Fruit fly (Drosophila melanogaster) whole organism, embryonic: ENCODE data around the gene Ugt36F1.
A peak's percentile ranks its signal among the peaks of the same experiment; 100 is the strongest.

Source experiments
- Atf-2 ChIP-seq: fragments of 200-800 bp; sonication (Bioruptor generic); optimal IDR thresholded peaks from 2 replicates; lab custom pipeline; 2016; ENCODE audit warnings: missing biosample characterization, missing genetic modification characterization
- B-H2 ChIP-seq: fragments of 200-800 bp; sonication (Bioruptor generic); optimal IDR thresholded peaks from 2 replicates; lab custom pipeline; 2018; ENCODE audit warnings: missing biosample characterization, mild to moderate bottlenecking, missing genetic modification characterization
- Bdp1 ChIP-seq: fragments of 200-800 bp; sonication (Bioruptor generic); optimal IDR thresholded peaks from 3 replicates; lab custom pipeline; 2016; ENCODE audit warnings: missing biosample characterization, missing genetic modification characterization
- CG10366 ChIP-seq: fragments of 200-800 bp; sonication (Bioruptor generic); IDR thresholded peaks from 2 replicates; pipeline ENCODE4 v1.3.6; 2022; ENCODE audit warnings: missing biosample characterization, missing genetic modification characterization
- CG12942 ChIP-seq: fragments of 200-800 bp; sonication (Bioruptor generic); optimal IDR thresholded peaks from 3 replicates; lab custom pipeline; 2016; ENCODE audit warnings: missing biosample characterization, missing genetic modification characterization
- CG13296 ChIP-seq: fragments of 200-800 bp; sonication (Bioruptor generic); optimal IDR thresholded peaks from 3 replicates; lab custom pipeline; 2018; ENCODE audit warnings: missing biosample characterization, mild to moderate bottlenecking, missing genetic modification characterization
- CG15011 ChIP-seq: fragments of 200-800 bp; sonication (Bioruptor generic); optimal IDR thresholded peaks from 3 replicates; lab custom pipeline; 2018; ENCODE audit warnings: missing biosample characterization, mild to moderate bottlenecking, missing genetic modification characterization
- CG16815 ChIP-seq: fragments of 200-800 bp; sonication (Bioruptor generic); optimal IDR thresholded peaks from 3 replicates; lab custom pipeline; 2017; ENCODE audit warnings: missing biosample characterization, mild to moderate bottlenecking, missing genetic modification characterization
- CG9727 ChIP-seq: fragments of 200-800 bp; sonication (Bioruptor generic); optimal IDR thresholded peaks from 3 replicates; lab custom pipeline; 2017; ENCODE audit warnings: missing biosample characterization, mild to moderate bottlenecking, missing genetic modification characterization
- Dek ChIP-seq: fragments of 200-800 bp; sonication (Bioruptor generic); optimal IDR thresholded peaks from 3 replicates; lab custom pipeline; 2019; ENCODE audit warnings: missing biosample characterization, mild to moderate bottlenecking, missing genetic modification characterization, moderate library complexity
- Elba2 ChIP-seq: fragments of 200-800 bp; sonication (Bioruptor generic); optimal IDR thresholded peaks from 3 replicates; lab custom pipeline; 2016; ENCODE audit warnings: missing biosample characterization, missing genetic modification characterization
- H2.0 ChIP-seq: fragments of 200-800 bp; sonication (Bioruptor generic); IDR thresholded peaks from 2 replicates; pipeline ENCODE4 v1.3.6; 2022; ENCODE audit warnings: missing biosample characterization, missing genetic modification characterization
- Kr ChIP-seq: fragments of 200-800 bp; sonication (Bioruptor generic); optimal IDR thresholded peaks from 2 replicates; lab custom pipeline; 2017; ENCODE audit warnings: missing biosample characterization, mild to moderate bottlenecking, missing genetic modification characterization
- Nf-YA ChIP-seq: fragments of 200-800 bp; sonication (Bioruptor generic); IDR thresholded peaks from 2 replicates; pipeline ENCODE4 v1.3.6; 2022; ENCODE audit warnings: missing biosample characterization, missing genetic modification characterization
- Opbp ChIP-seq: fragments of 200-800 bp; sonication (Bioruptor generic); IDR thresholded peaks from 3 replicates; pipeline ENCODE4 v1.3.6; 2022; ENCODE audit warnings: missing biosample characterization, missing genetic modification characterization; ENCODE audit not compliant: partially characterized antibody
- Taf1 ChIP-seq: fragments of 200-800 bp; sonication (Bioruptor generic); IDR thresholded peaks from 2 replicates; pipeline ENCODE4 v1.3.6; 2022; ENCODE audit warnings: missing biosample characterization, missing genetic modification characterization
- cwo ChIP-seq: fragments of 200-800 bp; sonication (Bioruptor generic); optimal IDR thresholded peaks from 3 replicates; lab custom pipeline; 2017; ENCODE audit warnings: missing biosample characterization, missing genetic modification characterization, mild to moderate bottlenecking, moderate library complexity, missing genetic modification reagents
- dimm ChIP-seq: fragments of 200-800 bp; sonication (Bioruptor generic); IDR thresholded peaks from 2 replicates; pipeline ENCODE4 v1.3.6; 2022; ENCODE audit warnings: missing biosample characterization, missing genetic modification characterization
- gt ChIP-seq: fragments of 200-800 bp; sonication (Bioruptor generic); IDR thresholded peaks from 2 replicates; pipeline ENCODE4 v1.3.6; 2022; ENCODE audit warnings: missing biosample characterization, missing genetic modification characterization
- slbo ChIP-seq: fragments of 200-800 bp; sonication (Bioruptor generic); IDR thresholded peaks from 2 replicates; pipeline ENCODE4 v1.3.6; 2022; ENCODE audit warnings: missing biosample characterization, missing genetic modification characterization
- ssp ChIP-seq: fragments of 200-800 bp; sonication (Bioruptor generic); IDR thresholded peaks from 2 replicates; pipeline ENCODE4 v1.3.6; 2022; ENCODE audit warnings: missing biosample characterization, missing genetic modification characterization
- twi ChIP-seq: fragments of 200-800 bp; optimal IDR thresholded peaks from 2 replicates; lab custom pipeline; 2019; ENCODE audit warnings: missing biosample characterization, mild to moderate bottlenecking, missing genetic modification characterization, moderate library complexity
- yki ChIP-seq: fragments of >200 bp; optimal IDR thresholded peaks from 3 replicates; lab custom pipeline; 2018
- z ChIP-seq: fragments of 200-800 bp; sonication (Bioruptor generic); IDR thresholded peaks from 3 replicates; pipeline ENCODE4 v1.3.6; 2022; ENCODE audit warnings: missing biosample characterization, missing genetic modification characterization

The Ugt36F1 gene

dm6 chr2L:18871822-18872221 is 52.7 kb downstream of the Ugt36F1 start (continued):
- no peak for TF ChIP-seq Opbp
- TF ChIP-seq slbo (GFP tag; lab: Robert Waterston, UW) = no peak
- no peak for TF ChIP-seq CG13296 (GFP tag; lab: Kevin White, UChicago)
- no peak for TF ChIP-seq Bdp1
- peak; percentile 4 for TF ChIP-seq Kr (GFP tag; lab: Kevin White, UChicago)
- no peak for TF ChIP-seq Elba2
- TF ChIP-seq Dek (tag; lab: Kevin White, UChicago) = no peak
- no peak for TF ChIP-seq CG10366
- TF ChIP-seq CG12942 = no peak
- TF ChIP-seq gt (GFP tag; lab: Robert Waterston, UW) = no peak
- TF ChIP-seq cwo (GFP tag; lab: Kevin White, UChicago) = no peak
- no peak for TF ChIP-seq B-H2 (GFP tag; lab: Kevin White, UChicago)
- TF ChIP-seq yki (lab: Kevin White, UChicago) = no peak
- no peak for TF ChIP-seq Nf-YA
- TF ChIP-seq Taf1 (GFP tag; lab: Robert Waterston, UW) = no peak
- peak; percentile 69 for TF ChIP-seq CG9727
- no peak for TF ChIP-seq Atf-2 (GFP tag; lab: Kevin White, UChicago)
- TF ChIP-seq CG16815 = peak; percentile 28
- no peak for TF ChIP-seq ssp (GFP tag; lab: Robert Waterston, UW)
- no peak for TF ChIP-seq CG15011 (GFP tag; lab: Kevin White, UChicago)
- TF ChIP-seq H2.0 = no peak
- peak; percentile 29 for TF ChIP-seq twi (tag; lab: Kevin White, UChicago)
- no peak for TF ChIP-seq dimm (GFP tag; lab: Robert Waterston, UW)
- TF ChIP-seq z (GFP tag; lab: Robert Waterston, UW) = no peak
